Fruit fly (Drosophila melanogaster) whole organism, embryonic: ENCODE measurements around the gene CG3534.

Experiments
- Adf1 ChIP-seq: fragments of 200-800 bp; sonication (Bioruptor generic); IDR thresholded peaks from 2 replicates; pipeline ENCODE4 v1.3.6; 2022; ENCODE audit warnings: missing biosample characterization, missing genetic modification characterization
- Awh ChIP-seq: fragments of 200-800 bp; sonication (Bioruptor generic); IDR thresholded peaks from 2 replicates; pipeline ENCODE4, ENCODE4 v1.3.6; 2022; ENCODE audit warnings: missing biosample characterization, missing genetic modification characterization
- CG10147 ChIP-seq: fragments of 200-800 bp; sonication (Bioruptor generic); optimal IDR thresholded peaks from 2 replicates; lab custom pipeline; 2019; ENCODE audit warnings: missing biosample characterization, mild to moderate bottlenecking, missing genetic modification characterization, moderate library complexity
- CG10431 ChIP-seq: fragments of 200-800 bp; sonication (Bioruptor generic); optimal IDR thresholded peaks from 3 replicates; lab custom pipeline; 2018; ENCODE audit warnings: missing biosample characterization, mild to moderate bottlenecking, missing genetic modification characterization
- CG12071 ChIP-seq: fragments of 200-800 bp; sonication (Bioruptor generic); optimal IDR thresholded peaks from 3 replicates; lab custom pipeline; 2018; ENCODE audit warnings: missing biosample characterization, mild to moderate bottlenecking, missing genetic modification characterization
- CG12104 ChIP-seq: fragments of 200-800 bp; sonication (Bioruptor generic); optimal IDR thresholded peaks from 3 replicates; lab custom pipeline; 2016; ENCODE audit warnings: missing biosample characterization, missing genetic modification characterization
- CG13424 ChIP-seq: fragments of 200-800 bp; sonication (Bioruptor generic); optimal IDR thresholded peaks from 2 replicates; lab custom pipeline; 2019; ENCODE audit warnings: missing biosample characterization, mild to moderate bottlenecking, missing genetic modification characterization, moderate library complexity
- CG14667 ChIP-seq: fragments of 200-800 bp; sonication (Bioruptor generic); IDR thresholded peaks from 2 replicates; pipeline ENCODE4 v1.3.6; 2022; ENCODE audit warnings: missing biosample characterization, missing genetic modification characterization
- CG16863 ChIP-seq: fragments of 200-800 bp; sonication (Bioruptor generic); optimal IDR thresholded peaks from 3 replicates; lab custom pipeline; 2016; ENCODE audit warnings: missing biosample characterization, missing genetic modification characterization
- CG17328 ChIP-seq: fragments of 200-800 bp; sonication (Bioruptor generic); IDR thresholded peaks from 2 replicates; pipeline ENCODE4 v1.3.6; 2022; ENCODE audit warnings: missing biosample characterization, missing genetic modification characterization
- CG17361 ChIP-seq: fragments of 200-800 bp; sonication (Bioruptor generic); IDR thresholded peaks from 3 replicates; pipeline ENCODE4 v1.3.6; 2022; ENCODE audit warnings: missing biosample characterization, missing genetic modification characterization
- CG17385 ChIP-seq: fragments of 200-800 bp; sonication (Bioruptor generic); optimal IDR thresholded peaks from 3 replicates; lab custom pipeline; 2018; ENCODE audit warnings: missing biosample characterization, mild to moderate bottlenecking, missing genetic modification characterization
- CG18011 ChIP-seq: fragments of 200-800 bp; sonication (Bioruptor generic); optimal IDR thresholded peaks from 2 replicates; lab custom pipeline; 2017; ENCODE audit warnings: missing biosample characterization, missing genetic modification characterization, mild to moderate bottlenecking, moderate library complexity, missing genotype
- CG2712 ChIP-seq: fragments of 200-800 bp; optimal IDR thresholded peaks from 3 replicates; lab custom pipeline; 2019; ENCODE audit warnings: missing biosample characterization, mild to moderate bottlenecking, missing genetic modification characterization, moderate library complexity
- CG30431 ChIP-seq: fragments of 200-800 bp; sonication (Bioruptor generic); optimal IDR thresholded peaks from 2 replicates; lab custom pipeline; 2017; ENCODE audit warnings: missing biosample characterization, missing genetic modification characterization
- CG34376 ChIP-seq: fragments of 200-800 bp; sonication (Bioruptor generic); optimal IDR thresholded peaks from 2 replicates; lab custom pipeline; 2018; ENCODE audit warnings: missing biosample characterization, mild to moderate bottlenecking, missing genetic modification characterization
- CG9797 ChIP-seq: fragments of 200-800 bp; sonication (Bioruptor generic); optimal IDR thresholded peaks from 3 replicates; lab custom pipeline; 2018; ENCODE audit warnings: missing biosample characterization, mild to moderate bottlenecking, missing genetic modification characterization
- Chrac-16 ChIP-seq: fragments of 200-800 bp; sonication (Bioruptor generic); optimal IDR thresholded peaks from 3 replicates; lab custom pipeline; 2016; ENCODE audit warnings: missing biosample characterization, missing genetic modification characterization
- CkIIα-i1 ChIP-seq: fragments of 200-800 bp; sonication (Bioruptor generic); IDR thresholded peaks from 2 replicates; pipeline ENCODE4 v1.3.6; 2022; ENCODE audit warnings: missing biosample characterization, missing genetic modification characterization
- Dfd ChIP-seq, 2 experiments: fragments of >200 bp; optimal IDR thresholded peaks; 2 replicates each; lab custom pipeline; 2017; ENCODE audit warnings: missing biosample characterization in 2 of 2, missing genetic modification characterization in 2 of 2
- Doc3 ChIP-seq: fragments of 200-800 bp; sonication (Bioruptor generic); IDR thresholded peaks from 3 replicates; pipeline ENCODE4 v1.3.6; 2022; ENCODE audit warnings: missing biosample characterization, missing genetic modification characterization; ENCODE audit not compliant: partially characterized antibody
- Dref ChIP-seq: fragments of 200-800 bp; sonication (Bioruptor generic); IDR thresholded peaks from 2 replicates; pipeline ENCODE4 v1.3.6; 2022; ENCODE audit warnings: missing biosample characterization, missing genetic modification characterization
- Eip74EF ChIP-seq, 2 experiments: fragments of 200-800 bp in 1 of 2; fragments of >200 bp in 1 of 2; sonication (Bioruptor generic) in 1 of 2; optimal IDR thresholded peaks; 2 replicates each; lab custom pipeline; 2017 to 2019; ENCODE audit warnings: missing biosample characterization in 2 of 2, missing genetic modification characterization in 2 of 2, mild to moderate bottlenecking in 1 of 2, moderate library complexity in 1 of 2
- Hmx ChIP-seq: fragments of 200-800 bp; sonication (Bioruptor generic); optimal IDR thresholded peaks from 2 replicates; lab custom pipeline; 2016; ENCODE audit warnings: missing biosample characterization, missing genetic modification characterization
- NC2α ChIP-seq: fragments of 200-800 bp; sonication (Bioruptor generic); optimal IDR thresholded peaks from 2 replicates; lab custom pipeline; 2016; ENCODE audit warnings: missing biosample characterization, missing genetic modification characterization
- Scr ChIP-seq: fragments of 200-800 bp; sonication (Bioruptor generic); IDR thresholded peaks from 2 replicates; pipeline ENCODE4 v1.3.6; 2022; ENCODE audit warnings: missing biosample characterization, missing genetic modification characterization; ENCODE audit not compliant: partially characterized antibody
- Ssrp ChIP-seq: fragments of 200-800 bp; sonication (Bioruptor generic); optimal IDR thresholded peaks from 2 replicates; lab custom pipeline; 2018; ENCODE audit warnings: missing biosample characterization, mild to moderate bottlenecking, missing genetic modification characterization, moderate library complexity
- Vsx1 ChIP-seq: fragments of 200-800 bp; sonication (Bioruptor generic); optimal IDR thresholded peaks from 2 replicates; lab custom pipeline; 2017; ENCODE audit warnings: missing biosample characterization, mild to moderate bottlenecking, missing genetic modification characterization, missing genetic modification reagents
- ap ChIP-seq: fragments of 200-800 bp; sonication (Bioruptor generic); IDR thresholded peaks from 2 replicates; pipeline ENCODE4 v1.3.6; 2022; ENCODE audit warnings: missing biosample characterization, missing genetic modification characterization
- az2 ChIP-seq: fragments of 200-800 bp; sonication (Bioruptor generic); optimal IDR thresholded peaks from 3 replicates; lab custom pipeline; 2016; ENCODE audit warnings: missing biosample characterization, missing genetic modification characterization
- bbx ChIP-seq: fragments of 200-800 bp; sonication (Bioruptor generic); IDR thresholded peaks from 2 replicates; pipeline ENCODE4 v1.3.6; 2022; ENCODE audit warnings: missing biosample characterization, missing genetic modification characterization; ENCODE audit not compliant: partially characterized antibody
- ci ChIP-seq: fragments of 200-800 bp; sonication (Bioruptor generic); IDR thresholded peaks from 3 replicates; pipeline ENCODE4 v1.3.6; 2022; ENCODE audit warnings: missing biosample characterization, missing genetic modification characterization
- dan ChIP-seq: fragments of 200-800 bp; sonication (Bioruptor generic); IDR thresholded peaks from 2 replicates; pipeline ENCODE4 v1.3.6; 2022; ENCODE audit warnings: missing biosample characterization, missing genetic modification characterization
- dm ChIP-seq: fragments of 200-800 bp; sonication (Bioruptor generic); optimal IDR thresholded peaks from 3 replicates; lab custom pipeline; 2016; ENCODE audit warnings: missing biosample characterization, missing genetic modification characterization
- dmrt99B ChIP-seq: fragments of 200-800 bp; sonication (Bioruptor generic); optimal IDR thresholded peaks from 2 replicates; lab custom pipeline; 2018; ENCODE audit warnings: missing biosample characterization, mild to moderate bottlenecking, missing genetic modification characterization, moderate library complexity
- dpn ChIP-seq, 2 experiments: fragments of 200-800 bp; sonication (Bioruptor generic); optimal IDR thresholded peaks; 3 replicates each; lab custom pipeline; 2016; ENCODE audit warnings: missing biosample characterization in 2 of 2, missing genetic modification characterization in 2 of 2
- esg ChIP-seq: fragments of 200-800 bp; sonication (Bioruptor generic); conservative IDR thresholded peaks from 2 replicates; pipeline ENCODE4 v1.3.6; 2022; ENCODE audit warnings: missing biosample characterization, missing genetic modification characterization
- gsb-n ChIP-seq: fragments of 200-800 bp; sonication (Bioruptor generic); optimal IDR thresholded peaks from 3 replicates; lab custom pipeline; 2018; ENCODE audit warnings: missing biosample characterization, mild to moderate bottlenecking, missing genetic modification characterization
- hbn ChIP-seq: fragments of 200-800 bp; sonication (Bioruptor generic); IDR thresholded peaks from 2 replicates; pipeline ENCODE4 v1.3.6; 2022; ENCODE audit warnings: missing biosample characterization, missing genetic modification characterization; ENCODE audit not compliant: partially characterized antibody
- hth ChIP-seq: fragments of >200 bp; optimal IDR thresholded peaks from 2 replicates; lab custom pipeline; 2017; ENCODE audit warnings: inconsistent platforms
- luna ChIP-seq: fragments of 200-800 bp; sonication (Bioruptor generic); optimal IDR thresholded peaks from 2 replicates; lab custom pipeline; 2016; ENCODE audit warnings: missing biosample characterization, missing genetic modification characterization
- oc ChIP-seq: fragments of 200-800 bp; sonication (Bioruptor generic); optimal IDR thresholded peaks from 2 replicates; lab custom pipeline; 2018; ENCODE audit warnings: missing biosample characterization, mild to moderate bottlenecking, missing genetic modification characterization, moderate library complexity
- onecut ChIP-seq: fragments of 200-800 bp; sonication (Bioruptor generic); IDR thresholded peaks from 2 replicates; pipeline ENCODE4 v1.3.6; 2022; ENCODE audit warnings: missing biosample characterization, missing genetic modification characterization
- repo ChIP-seq: fragments of 200-800 bp; sonication (Bioruptor generic); optimal IDR thresholded peaks from 2 replicates; lab custom pipeline; 2016; ENCODE audit warnings: missing biosample characterization, missing genetic modification characterization
- tio ChIP-seq: fragments of 200-800 bp; sonication (Bioruptor generic); optimal IDR thresholded peaks from 2 replicates; lab custom pipeline; 2017; ENCODE audit warnings: missing biosample characterization, missing genetic modification characterization, inconsistent platforms
- twi ChIP-seq: fragments of 200-800 bp; optimal IDR thresholded peaks from 2 replicates; lab custom pipeline; 2019; ENCODE audit warnings: missing biosample characterization, mild to moderate bottlenecking, missing genetic modification characterization, moderate library complexity
- vfl ChIP-seq: fragments of 200-800 bp; sonication (Bioruptor generic); optimal IDR thresholded peaks from 2 replicates; lab custom pipeline; 2016; ENCODE audit warnings: missing biosample characterization, missing genetic modification characterization
- wek ChIP-seq: fragments of 200-800 bp; sonication (Bioruptor generic); optimal IDR thresholded peaks from 3 replicates; lab custom pipeline; 2018; ENCODE audit warnings: missing biosample characterization, mild to moderate bottlenecking, missing genetic modification characterization, moderate library complexity
- yki ChIP-seq: fragments of >200 bp; optimal IDR thresholded peaks from 3 replicates; lab custom pipeline; 2018
- zen ChIP-seq: fragments of 200-800 bp; sonication (Bioruptor generic); optimal IDR thresholded peaks from 3 replicates; lab custom pipeline; 2018; ENCODE audit warnings: missing biosample characterization, mild to moderate bottlenecking, missing genetic modification characterization, moderate library complexity

CG3534 gene

DNA sequence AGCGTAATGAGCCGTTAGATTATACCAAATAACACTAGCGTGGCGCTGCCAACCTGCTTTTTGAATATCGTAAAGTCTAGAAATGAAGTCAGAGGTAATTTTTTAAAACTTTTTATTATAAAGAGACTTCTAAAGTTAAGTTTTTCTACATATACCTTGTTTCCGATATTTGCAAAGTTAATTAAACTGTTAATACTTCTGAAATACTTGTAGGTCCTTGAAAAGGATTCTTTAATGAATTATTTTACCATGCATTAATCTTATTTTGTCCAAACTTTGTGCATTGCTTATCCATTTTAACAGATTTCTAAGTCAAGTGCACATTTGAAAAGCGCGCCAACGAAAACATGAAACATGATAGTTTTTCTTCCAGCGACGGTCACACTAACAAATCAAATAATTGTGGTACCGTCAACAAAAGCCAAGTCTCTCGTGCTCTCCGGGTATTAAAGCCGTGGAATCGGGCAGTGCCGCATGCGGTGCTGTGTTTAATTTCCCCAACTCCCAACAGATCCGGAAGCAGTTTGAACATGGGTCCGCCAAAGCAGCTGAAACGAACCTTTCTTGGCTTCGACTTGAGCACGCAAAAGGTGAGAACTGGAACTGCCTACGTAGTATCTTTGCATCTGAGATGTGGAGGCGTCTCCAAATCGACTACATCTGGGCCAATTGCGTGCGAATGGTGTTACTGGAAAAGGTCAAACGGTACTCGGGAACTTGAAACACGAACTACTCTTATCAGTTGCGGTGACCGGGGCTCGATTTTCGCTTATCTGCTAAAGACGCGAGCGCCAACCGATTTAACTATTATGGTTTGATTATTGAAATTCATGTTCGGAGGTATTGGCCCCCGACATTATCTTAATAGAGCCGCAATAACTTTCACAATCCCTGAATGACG is at the start of gene CG3534, which contains the start of gene EMC2A (continued):
- TF ChIP-seq oc (tag; lab: Kevin White, UChicago) (no peak), dpn (GFP tag; optimal IDR thresholded peaks at IDR 0.05; lab: Kevin White, UChicago) (peak in 1 of 2 experiments; percentile 44), dan (no peak), Awh (0 out of 2 replicates have a peak, but pooled peaks have one; percentile 18), Chrac-16 (GFP tag; lab: Kevin White, UChicago) (no peak), CG16863 (GFP tag; lab: Kevin White, UChicago) (no peak), luna (GFP tag; lab: Kevin White, UChicago) (no peak), CG17385 (GFP tag; lab: Kevin White, UChicago) (no peak), CG9797 (peak; percentile 69), Scr (GFP tag; lab: Robert Waterston, UW) (no peak), CG17328 (GFP tag; lab: Robert Waterston, UW) (no peak), hbn (GFP tag; lab: Robert Waterston, UW) (no peak), dm (GFP tag; lab: Kevin White, UChicago) (no peak), yki (lab: Kevin White, UChicago) (no peak), Hmx (GFP tag; lab: Kevin White, UChicago) (peak; percentile 42), zen (tag; lab: Kevin White, UChicago) (no peak), CG18011 (GFP tag; lab: Kevin White, UChicago) (no peak), wek (GFP tag; lab: Kevin White, UChicago) (no peak), CG12071 (no peak), bbx (GFP tag; lab: Robert Waterston, UW) (peak; percentile 16; the same call in 1 of the 2 replicates), CG34376 (GFP tag; lab: Kevin White, UChicago) (peak; percentile 63), Ssrp (tag; lab: Kevin White, UChicago) (no peak), esg (no peak), Adf1 (GFP tag; lab: Robert Waterston, UW) (no peak), hth (lab: Kevin White, UChicago) (no peak), CG10147 (GFP tag; lab: Kevin White, UChicago) (no peak), CG12104 (GFP tag; lab: Kevin White, UChicago) (peak; percentile 2), CG13424 (tag; lab: Kevin White, UChicago) (no peak), CG14667 (GFP tag; lab: Robert Waterston, UW) (no peak), Vsx1 (no peak), vfl (GFP tag; lab: Kevin White, UChicago) (no peak), ci (GFP tag; lab: Robert Waterston, UW) (no peak), CG2712 (tag; lab: Kevin White, UChicago) (peak; percentile 57), Doc3 (GFP tag; lab: Robert Waterston, UW) (no peak), tio (GFP tag; lab: Kevin White, UChicago) (no peak), CkIIα-i1 (GFP tag; lab: Robert Waterston, UW) (no peak), dmrt99B (no peak), CG17361 (no peak; the same call in 2 of the 3 replicates), ap (GFP tag; lab: Robert Waterston, UW) (no peak), NC2α (GFP tag; lab: Kevin White, UChicago) (no peak), gsb-n (tag; lab: Kevin White, UChicago) (no peak), az2 (GFP tag; lab: Kevin White, UChicago) (no peak), twi (tag; lab: Kevin White, UChicago) (no peak), Eip74EF (GFP tag; optimal IDR thresholded peaks at IDR 0.05; lab: Kevin White, UChicago) (peak in 1 of 2 experiments; percentile 56), onecut (GFP tag; lab: Robert Waterston, UW) (no peak), CG30431 (GFP tag; lab: Kevin White, UChicago) (no peak), Dref (GFP tag; lab: Robert Waterston, UW) (no peak), Dfd (GFP tag; optimal IDR thresholded peaks at IDR 0.05; lab: Kevin White, UChicago) (no peak), repo (no peak), CG10431 (GFP tag; lab: Kevin White, UChicago) (no peak)
